Worm (Caenorhabditis elegans) whole organism, L4 larva: ENCODE measurements around the gene ZK1320.11.

ENCODE experiments used
- Y75B8A.6 ChIP-seq: fragments of 200-800 bp; sonication (Bioruptor generic); IDR thresholded peaks from 2 replicates; pipeline ENCODE4 v1.3.6; 2022; ENCODE audit warnings: missing genetic modification reagents, missing genetic modification characterization, missing compliant biosample characterization
- ces-1 ChIP-seq: fragments of 150-350 bp; sonication (generic microtip); optimal IDR thresholded peaks from 4 replicates; lab custom pipeline; 2014; ENCODE audit warnings: missing biosample characterization, missing genetic modification reagents, missing genetic modification characterization
- lin-39 ChIP-seq: fragments of 150-350 bp; optimal IDR thresholded peaks from 2 replicates; lab custom pipeline; 2014; ENCODE audit warnings: missing biosample characterization, missing genetic modification reagents, missing genetic modification characterization
- mdl-1 ChIP-seq, 2 experiments: fragments of 150-350 bp in 1 of 2; sonication (generic microtip) in 1 of 2; optimal IDR thresholded peaks; 2 replicates each; lab custom pipeline; 2014 to 2017; ENCODE audit warnings: missing biosample characterization in 2 of 2, missing genetic modification characterization in 2 of 2
- nhr-11 ChIP-seq: fragments of 150-350 bp; optimal IDR thresholded peaks from 2 replicates; lab custom pipeline; 2014; ENCODE audit warnings: missing biosample characterization, missing genetic modification characterization
- zag-1 ChIP-seq: fragments of 150-350 bp; optimal IDR thresholded peaks from 2 replicates; lab custom pipeline; 2014; ENCODE audit warnings: missing biosample characterization, missing genetic modification characterization
- zip-2 ChIP-seq: fragments of 150-350 bp; optimal IDR thresholded peaks from 2 replicates; lab custom pipeline; 2014; ENCODE audit warnings: missing biosample characterization, missing genetic modification characterization
- ztf-11 ChIP-seq: fragments of 150-350 bp; optimal IDR thresholded peaks from 2 replicates; lab custom pipeline; 2014; ENCODE audit warnings: missing biosample characterization, missing genetic modification characterization

DNA sequence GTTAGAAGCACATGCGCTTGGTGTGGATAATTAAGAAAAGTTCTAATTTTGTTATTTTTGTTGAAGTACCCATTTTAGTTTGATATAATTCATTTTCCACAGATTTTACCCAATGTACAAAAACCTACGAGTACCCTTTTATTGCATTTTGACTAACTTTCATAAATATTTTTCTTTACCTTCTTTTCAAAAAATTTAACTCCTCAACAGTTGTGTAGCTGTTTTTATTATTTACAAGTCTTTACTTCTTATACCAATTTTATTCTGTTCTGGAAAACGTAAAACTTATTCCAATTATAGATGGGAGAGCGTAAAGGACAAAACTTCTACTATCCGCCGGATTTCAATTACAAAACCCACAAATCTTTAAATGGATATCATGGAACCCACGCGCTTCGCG lies 18.2 kb upstream of the ZK1320.11 start, which contains the start of gene ZK1307.9:
- TF ChIP-seq nhr-11 (no peak), ces-1 (no peak), zip-2 (no peak), zag-1 (tag; lab: Kevin White, UChicago) (no peak), Y75B8A.6 (GFP tag; lab: Robert Waterston, UW) (no peak), ztf-11 (tag; lab: Kevin White, UChicago) (no peak), mdl-1 (tag; optimal IDR thresholded peaks at IDR 0.05; lab: Kevin White, UChicago) (no peak), lin-39 (tag; lab: Kevin White, UChicago) (no peak)
